Worm (Caenorhabditis elegans) whole organism, young adult: ENCODE results near the gene cpin-1.

Experiments
- B0019.2 ChIP-seq: fragments of 200-800 bp; sonication (Bioruptor generic); conservative IDR thresholded peaks from 2 replicates; pipeline ENCODE4 v1.3.6; 2022; ENCODE audit warnings: missing genetic modification reagents, missing genetic modification characterization, missing compliant biosample characterization
- B0336.3 ChIP-seq: fragments of 200-800 bp; sonication (Bioruptor generic); IDR thresholded peaks from 2 replicates; pipeline ENCODE4 v1.3.6; 2022; ENCODE audit warnings: missing genetic modification characterization, missing compliant biosample characterization
- C06A6.2 ChIP-seq: fragments of 200-800 bp; sonication (Bioruptor generic); conservative IDR thresholded peaks from 2 replicates; pipeline ENCODE4 v1.3.6; 2022; ENCODE audit warnings: missing genetic modification characterization, missing compliant biosample characterization
- C17E4.6 ChIP-seq: fragments of 200-800 bp; sonication (Bioruptor generic); IDR thresholded peaks from 2 replicates; pipeline ENCODE4 v1.3.6; 2022; ENCODE audit warnings: missing genetic modification reagents, missing genetic modification characterization, missing compliant biosample characterization
- F23B12.7 ChIP-seq: sonication (generic microtip); optimal IDR thresholded peaks from 2 replicates; lab custom pipeline; 2017; ENCODE audit warnings: missing genetic modification characterization, mild to moderate bottlenecking, missing compliant biosample characterization, antibody characterized with exemption, moderate library complexity; ENCODE audit not compliant: insufficient read depth
- F33H1.4 ChIP-seq: fragments of 200-800 bp; sonication (Bioruptor generic); IDR thresholded peaks from 2 replicates; pipeline ENCODE4 v1.3.6; 2022; ENCODE audit warnings: missing genetic modification reagents, missing genetic modification characterization, missing compliant biosample characterization
- F37B4.10 ChIP-seq: fragments of 200-800 bp; sonication (Bioruptor generic); IDR thresholded peaks from 2 replicates; pipeline ENCODE4 v1.3.6; 2022; ENCODE audit warnings: missing genetic modification characterization, missing compliant biosample characterization
- F52B5.7 ChIP-seq: sonication (generic microtip); optimal IDR thresholded peaks from 2 replicates; lab custom pipeline; 2016; ENCODE audit warnings: mild to moderate bottlenecking, missing genetic modification characterization, missing compliant biosample characterization
- K12H6.12 ChIP-seq: fragments of 200-800 bp; sonication (Bioruptor generic); optimal IDR thresholded peaks from 2 replicates; lab custom pipeline; 2018; ENCODE audit warnings: mild to moderate bottlenecking, missing genetic modification characterization, missing compliant biosample characterization
- aptf-2 ChIP-seq: fragments of 200-800 bp; sonication (Bioruptor generic); conservative IDR thresholded peaks from 2 replicates; pipeline ENCODE4 v1.3.6; 2022; ENCODE audit warnings: missing genetic modification reagents, missing genetic modification characterization, missing compliant biosample characterization
- attf-5 ChIP-seq: fragments of 200-800 bp; sonication (Bioruptor generic); optimal IDR thresholded peaks from 2 replicates; lab custom pipeline; 2018; ENCODE audit warnings: mild to moderate bottlenecking, missing genetic modification characterization, missing compliant biosample characterization
- attf-6 ChIP-seq: fragments of 200-800 bp; sonication (Bioruptor generic); IDR thresholded peaks from 2 replicates; pipeline ENCODE4 v1.3.6; 2022; ENCODE audit warnings: missing genetic modification reagents, missing genetic modification characterization, missing compliant biosample characterization
- ceh-40 ChIP-seq: fragments of 200-800 bp; sonication (Bioruptor generic); IDR thresholded peaks from 2 replicates; pipeline ENCODE4 v1.3.6; 2022; ENCODE audit warnings: missing genetic modification characterization, missing compliant biosample characterization
- ceh-58 ChIP-seq: fragments of 200-800 bp; sonication (Bioruptor generic); IDR thresholded peaks from 2 replicates; pipeline ENCODE4 v1.3.6; 2022; ENCODE audit warnings: missing genetic modification characterization, missing compliant biosample characterization
- dpff-1 ChIP-seq: sonication (generic microtip); optimal IDR thresholded peaks from 2 replicates; lab custom pipeline; 2017; ENCODE audit warnings: mild to moderate bottlenecking, missing genetic modification characterization, missing compliant biosample characterization
- dpl-1 ChIP-seq: fragments of 150-350 bp; optimal IDR thresholded peaks from 2 replicates; lab custom pipeline; 2014; ENCODE audit warnings: missing biosample characterization, missing genetic modification reagents, missing genetic modification characterization
- ekl-4 ChIP-seq: fragments of 200-800 bp; sonication (Bioruptor generic); IDR thresholded peaks from 2 replicates; pipeline ENCODE4 v1.3.6; 2022; ENCODE audit warnings: missing genetic modification reagents, missing genetic modification characterization, missing compliant biosample characterization
- hlh-12 ChIP-seq: sonication (generic microtip); optimal IDR thresholded peaks from 2 replicates; lab custom pipeline; 2016; ENCODE audit warnings: missing genetic modification characterization, missing compliant biosample characterization
- hsf-1 ChIP-seq: fragments of 200-800 bp; sonication (Bioruptor generic); IDR thresholded peaks from 2 replicates; pipeline ENCODE4 v1.3.6; 2022; ENCODE audit warnings: missing genetic modification reagents, missing genetic modification characterization, missing compliant biosample characterization
- lin-26 ChIP-seq: fragments of 200-800 bp; sonication (Bioruptor generic); IDR thresholded peaks from 2 replicates; pipeline ENCODE4 v1.3.6; 2022; ENCODE audit warnings: missing genetic modification reagents, missing genetic modification characterization, missing compliant biosample characterization
- lin-35 ChIP-seq, 3 experiments: fragments of 150-350 bp in 2 of 3; sonication (generic microtip) in 1 of 3; optimal IDR thresholded peaks; 2 replicates each; lab custom pipeline; 2014 to 2018; ENCODE audit warnings: missing biosample characterization in 3 of 3, missing genetic modification characterization in 3 of 3, missing genetic modification reagents in 3 of 3
- lin-54 ChIP-seq: fragments of 200-800 bp; sonication (Bioruptor generic); optimal IDR thresholded peaks from 2 replicates; lab custom pipeline; 2018; ENCODE audit warnings: mild to moderate bottlenecking, missing genetic modification characterization, missing compliant biosample characterization
- lir-1 ChIP-seq: fragments of 200-800 bp; sonication (Bioruptor generic); conservative IDR thresholded peaks from 2 replicates; pipeline ENCODE4 v1.3.6; 2022; ENCODE audit warnings: missing genetic modification reagents, missing genetic modification characterization, missing compliant biosample characterization
- lsl-1 ChIP-seq: fragments of 200-800 bp; sonication (Bioruptor generic); optimal IDR thresholded peaks from 2 replicates; lab custom pipeline; 2018; ENCODE audit warnings: mild to moderate bottlenecking, missing genetic modification characterization, moderate library complexity, missing compliant biosample characterization
- madf-6 ChIP-seq: fragments of 200-800 bp; sonication (Bioruptor generic); IDR thresholded peaks from 2 replicates; pipeline ENCODE4 v1.3.6; 2022; ENCODE audit warnings: missing genetic modification reagents, missing genetic modification characterization, missing compliant biosample characterization
- mcd-1 ChIP-seq: fragments of 200-800 bp; sonication (Bioruptor generic); IDR thresholded peaks from 2 replicates; pipeline ENCODE4 v1.3.6; 2022; ENCODE audit warnings: missing genetic modification reagents, missing genetic modification characterization, missing compliant biosample characterization
- nfyb-1 ChIP-seq: fragments of 200-800 bp; sonication (Bioruptor generic); IDR thresholded peaks from 2 replicates; pipeline ENCODE4 v1.3.6; 2022; ENCODE audit warnings: missing genetic modification reagents, missing genetic modification characterization, missing compliant biosample characterization
- nhr-120 ChIP-seq: fragments of 200-800 bp; sonication (Bioruptor generic); IDR thresholded peaks from 2 replicates; pipeline ENCODE4 v1.3.6; 2022; ENCODE audit warnings: missing genetic modification characterization, missing compliant biosample characterization
- nhr-80 ChIP-seq: sonication (generic microtip); optimal IDR thresholded peaks from 2 replicates; lab custom pipeline; 2016; ENCODE audit warnings: missing genetic modification characterization, missing compliant biosample characterization
- pha-4 ChIP-seq: fragments of 150-350 bp; sonication (generic microtip); optimal IDR thresholded peaks from 2 replicates; lab custom pipeline; 2014; ENCODE audit warnings: missing biosample characterization, missing genetic modification reagents, missing genetic modification characterization
- tbp1 ChIP-seq: fragments of 200-800 bp; sonication (Bioruptor generic); optimal IDR thresholded peaks from 2 replicates; lab custom pipeline; 2018; ENCODE audit warnings: mild to moderate bottlenecking, missing genetic modification characterization, missing compliant biosample characterization
- tbx-9 ChIP-seq: sonication (generic microtip); optimal IDR thresholded peaks from 2 replicates; lab custom pipeline; 2016; ENCODE audit warnings: borderline replicate concordance, missing genetic modification characterization, inconsistent platforms, missing compliant biosample characterization
- xnd-1 ChIP-seq: sonication (generic microtip); optimal IDR thresholded peaks from 2 replicates; lab custom pipeline; 2016; ENCODE audit warnings: missing genotype, missing genetic modification reagents, missing genetic modification characterization, missing compliant biosample characterization
- zfh-2 ChIP-seq: fragments of 200-800 bp; sonication (Bioruptor generic); conservative IDR thresholded peaks from 2 replicates; pipeline ENCODE4 v1.3.6; 2022; ENCODE audit warnings: missing genetic modification reagents, missing genetic modification characterization, missing compliant biosample characterization
- ztf-18 ChIP-seq: sonication (generic microtip); optimal IDR thresholded peaks from 2 replicates; lab custom pipeline; 2016; ENCODE audit warnings: missing genotype, mild to moderate bottlenecking, missing genetic modification characterization, missing compliant biosample characterization
- ztf-22 ChIP-seq: fragments of 200-800 bp; sonication (Bioruptor generic); optimal IDR thresholded peaks from 2 replicates; lab custom pipeline; 2018; ENCODE audit warnings: mild to moderate bottlenecking, missing genetic modification characterization, moderate library complexity, missing compliant biosample characterization
- ztf-28 ChIP-seq: fragments of 200-800 bp; sonication (Bioruptor generic); IDR thresholded peaks from 2 replicates; pipeline ENCODE4 v1.3.6; 2022; ENCODE audit warnings: missing genetic modification reagents, missing genetic modification characterization, missing compliant biosample characterization
- ztf-3 ChIP-seq: fragments of 200-800 bp; sonication (Bioruptor generic); optimal IDR thresholded peaks from 2 replicates; lab custom pipeline; 2018; ENCODE audit warnings: mild to moderate bottlenecking, missing genetic modification characterization, missing compliant biosample characterization

Gene cpin-1

ce11 chrIV:9444417-9445026 is 6.0 kb upstream of the cpin-1 start (continued):
- TF ChIP-seq F52B5.7 (peak; percentile 18), lir-1 (GFP tag; lab: Robert Waterston, UW) (peak; percentile 76), lin-35 (GFP tag; optimal IDR thresholded peaks at IDR 0.05; lab: Kevin White, UChicago) (peak in 1 of 3 experiments; percentile 81)

- TF ChIP-seq pha-4 (tag; lab: Kevin White, UChicago), result no peak
- no peak for TF ChIP-seq ceh-58 (GFP tag; lab: Robert Waterston, UW)
- TF ChIP-seq attf-6, result no peak
- TF ChIP-seq F23B12.7 (tag; lab: Kevin White, UChicago), result no peak
- TF ChIP-seq xnd-1, result no peak
- TF ChIP-seq F33H1.4 (GFP tag; lab: Robert Waterston, UW), result no peak
- TF ChIP-seq B0019.2 (GFP tag; lab: Robert Waterston, UW), result no peak
- TF ChIP-seq ztf-22, result no peak
- TF ChIP-seq nhr-80, result no peak
- TF ChIP-seq C06A6.2 (GFP tag; lab: Robert Waterston, UW), result no peak
- TF ChIP-seq ceh-40 (GFP tag; lab: Robert Waterston, UW), result no peak
- TF ChIP-seq zfh-2 (GFP tag; lab: Robert Waterston, UW), result no peak
- no peak for TF ChIP-seq ekl-4 (GFP tag; lab: Robert Waterston, UW)
- TF ChIP-seq ztf-28 (GFP tag; lab: Robert Waterston, UW), result no peak
- no peak for TF ChIP-seq attf-5 (GFP tag; lab: Kevin White, UChicago)
- TF ChIP-seq lsl-1 (GFP tag; lab: Kevin White, UChicago), result no peak
- no peak for TF ChIP-seq ztf-18 (tag; lab: Kevin White, UChicago)
Measured at ce11 chrIV:9445407-9445806, 5.1 kb upstream of the cpin-1 start, which contains the start of gene hsp-12.3. Gene hsp-12.3 (minus strand): TSS chrIV:9445507.

ce11 chrIV:9447209-9447608 is 3.3 kb upstream of the cpin-1 start, which contains the start of gene hsp-12.6:
Gene hsp-12.6 (minus strand): TSS chrIV:9447228.
- TF ChIP-seq K12H6.12 (tag; lab: Kevin White, UChicago) (peak; percentile 2), nfyb-1 (no peak), lin-54 (no peak), ceh-40 (GFP tag; lab: Robert Waterston, UW) (no peak), aptf-2 (GFP tag; lab: Robert Waterston, UW) (no peak), lin-26 (GFP tag; lab: Robert Waterston, UW) (no peak)

- TF ChIP-seq lir-1 (GFP tag; lab: Robert Waterston, UW) (no peak), F37B4.10 (no peak), tbp1 (GFP tag; lab: Kevin White, UChicago) (no peak), xnd-1 (no peak), mcd-1 (GFP tag; lab: Robert Waterston, UW) (no peak), C17E4.6 (GFP tag; lab: Robert Waterston, UW) (no peak), nhr-120 (GFP tag; lab: Robert Waterston, UW) (no peak), lin-26 (GFP tag; lab: Robert Waterston, UW) (no peak), madf-6 (GFP tag; lab: Robert Waterston, UW) (no peak), ztf-3 (GFP tag; lab: Kevin White, UChicago) (no peak), dpff-1 (tag; lab: Kevin White, UChicago) (no peak), hlh-12 (tag; lab: Kevin White, UChicago) (no peak), lin-35 (GFP tag; optimal IDR thresholded peaks at IDR 0.05; lab: Kevin White, UChicago) (no peak), B0336.3 (GFP tag; lab: Robert Waterston, UW) (no peak), tbx-9 (tag; lab: Kevin White, UChicago) (no peak), hsf-1 (GFP tag; lab: Robert Waterston, UW) (no peak), dpl-1 (GFP tag; lab: Kevin White, UChicago) (no peak)
- TF ChIP-seq, all 124 proteins: peak for 0
Measured at ce11 chrIV:9451816-9452215, 1.3 kb downstream of the cpin-1 start.
